Worm (Caenorhabditis elegans) whole organism, mixed stage, embryonic: ENCODE results near the gene srx-36.

ENCODE experiments used
- M03D4.4 ChIP-seq: sonication (generic microtip); optimal IDR thresholded peaks from 2 replicates; lab custom pipeline; 2017; ENCODE audit warnings: mild to moderate bottlenecking, missing genetic modification characterization, missing compliant biosample characterization
- bed-3 ChIP-seq: fragments of 200-800 bp; sonication (Bioruptor generic); optimal IDR thresholded peaks from 3 replicates; lab custom pipeline; 2018; ENCODE audit warnings: mild to moderate bottlenecking, missing genetic modification characterization, moderate library complexity, missing compliant biosample characterization
- blmp-1 ChIP-seq: fragments of 150-350 bp; optimal IDR thresholded peaks from 2 replicates; lab custom pipeline; 2014; ENCODE audit warnings: missing biosample characterization, missing genetic modification characterization
- ceh-39 ChIP-seq: fragments of 150-350 bp; optimal IDR thresholded peaks from 2 replicates; lab custom pipeline; 2014; ENCODE audit warnings: missing biosample characterization, missing genetic modification characterization
- ceh-43 ChIP-seq: fragments of 200-800 bp; sonication (Bioruptor generic); optimal IDR thresholded peaks from 2 replicates; lab custom pipeline; 2018; ENCODE audit warnings: mild to moderate bottlenecking, missing genetic modification characterization, moderate library complexity, missing compliant biosample characterization
- ceh-83 ChIP-seq: fragments of 200-800 bp; sonication (Bioruptor generic); optimal IDR thresholded peaks from 2 replicates; lab custom pipeline; 2018; ENCODE audit warnings: mild to moderate bottlenecking, missing genetic modification characterization, missing compliant biosample characterization
- ces-1 ChIP-seq: fragments of 150-350 bp; optimal IDR thresholded peaks from 2 replicates; lab custom pipeline; 2014; ENCODE audit warnings: missing biosample characterization, missing genetic modification reagents, missing genetic modification characterization
- drap-1 ChIP-seq: fragments of 200-800 bp; sonication (Bioruptor generic); optimal IDR thresholded peaks from 3 replicates; lab custom pipeline; 2018; ENCODE audit warnings: mild to moderate bottlenecking, missing genetic modification characterization, missing compliant biosample characterization
- elt-1 ChIP-seq: sonication (generic microtip); optimal IDR thresholded peaks from 2 replicates; lab custom pipeline; 2017; ENCODE audit warnings: missing genetic modification characterization, mild to moderate bottlenecking, missing compliant biosample characterization, antibody characterized with exemption, moderate library complexity, borderline replicate concordance; ENCODE audit not compliant: insufficient read depth
- flh-1 ChIP-seq: fragments of 200-800 bp; sonication (Bioruptor generic); optimal IDR thresholded peaks from 2 replicates; lab custom pipeline; 2018; ENCODE audit warnings: mild to moderate bottlenecking, missing genetic modification characterization, moderate library complexity, missing compliant biosample characterization
- ham-2 ChIP-seq: fragments of 200-800 bp; sonication (Bioruptor generic); optimal IDR thresholded peaks from 2 replicates; lab custom pipeline; 2018; ENCODE audit warnings: mild to moderate bottlenecking, missing genetic modification characterization, missing compliant biosample characterization
- hlh-1 ChIP-seq: fragments of 150-350 bp; optimal IDR thresholded peaks from 2 replicates; lab custom pipeline; 2014; ENCODE audit warnings: missing biosample characterization, missing genetic modification reagents, missing genetic modification characterization
- lin-13 ChIP-seq: fragments of 150-350 bp; optimal IDR thresholded peaks from 2 replicates; lab custom pipeline; 2014; ENCODE audit warnings: missing biosample characterization, missing genetic modification characterization
- lin-32 ChIP-seq: fragments of 200-800 bp; sonication (Bioruptor generic); optimal IDR thresholded peaks from 2 replicates; lab custom pipeline; 2018; ENCODE audit warnings: mild to moderate bottlenecking, missing genetic modification characterization, missing compliant biosample characterization
- lsy-2 ChIP-seq: fragments of 150-350 bp; optimal IDR thresholded peaks from 2 replicates; lab custom pipeline; 2014; ENCODE audit warnings: missing biosample characterization, missing genetic modification characterization
- mab-5 ChIP-seq: fragments of 150-350 bp; optimal IDR thresholded peaks from 2 replicates; lab custom pipeline; 2014; ENCODE audit warnings: missing biosample characterization, missing genetic modification characterization
- mep-1 ChIP-seq: fragments of 150-350 bp; optimal IDR thresholded peaks from 2 replicates; lab custom pipeline; 2017; ENCODE audit warnings: missing biosample characterization, missing genetic modification reagents, missing genetic modification characterization, inconsistent platforms
- mls-2 ChIP-seq: sonication (generic microtip); optimal IDR thresholded peaks from 2 replicates; lab custom pipeline; 2016; ENCODE audit warnings: mild to moderate bottlenecking, missing genetic modification characterization, moderate library complexity, missing compliant biosample characterization
- nhr-2 ChIP-seq: fragments of 150-350 bp; optimal IDR thresholded peaks from 2 replicates; lab custom pipeline; 2014; ENCODE audit warnings: missing biosample characterization, missing genetic modification characterization
- nhr-237 ChIP-seq: fragments of 150-350 bp; optimal IDR thresholded peaks from 2 replicates; lab custom pipeline; 2014; ENCODE audit warnings: missing biosample characterization, missing genetic modification characterization
- nhr-28 ChIP-seq: fragments of 150-350 bp; optimal IDR thresholded peaks from 2 replicates; lab custom pipeline; 2014; ENCODE audit warnings: missing biosample characterization, missing genetic modification characterization
- nhr-76 ChIP-seq: sonication (generic microtip); optimal IDR thresholded peaks from 2 replicates; lab custom pipeline; 2017; ENCODE audit warnings: missing biosample characterization, missing genetic modification characterization
- sem-2 ChIP-seq: fragments of 200-800 bp; sonication (Bioruptor generic); optimal IDR thresholded peaks from 2 replicates; lab custom pipeline; 2018; ENCODE audit warnings: mild to moderate bottlenecking, missing genetic modification characterization, missing compliant biosample characterization
- snpc-4 ChIP-seq: fragments of 150-350 bp; optimal IDR thresholded peaks from 2 replicates; lab custom pipeline; 2014; ENCODE audit warnings: missing biosample characterization, missing genetic modification characterization
- sptf-1 ChIP-seq: sonication (generic microtip); optimal IDR thresholded peaks from 2 replicates; lab custom pipeline; 2017; ENCODE audit warnings: mild to moderate bottlenecking, missing genetic modification characterization, moderate library complexity, missing compliant biosample characterization
- tbx-8 ChIP-seq: fragments of 200-800 bp; sonication (Bioruptor generic); optimal IDR thresholded peaks from 2 replicates; lab custom pipeline; 2018; ENCODE audit warnings: mild to moderate bottlenecking, missing genetic modification characterization, moderate library complexity, missing compliant biosample characterization
- unc-39 ChIP-seq: fragments of 150-350 bp; optimal IDR thresholded peaks from 2 replicates; lab custom pipeline; 2014; ENCODE audit warnings: missing biosample characterization, missing genetic modification characterization
- unc-62 ChIP-seq: fragments of 150-350 bp; optimal IDR thresholded peaks from 2 replicates; lab custom pipeline; 2014; ENCODE audit warnings: missing biosample characterization, missing genetic modification reagents, missing genetic modification characterization
- zip-8 ChIP-seq: fragments of 150-350 bp; optimal IDR thresholded peaks from 2 replicates; lab custom pipeline; 2014; ENCODE audit warnings: missing biosample characterization, missing genetic modification characterization
- ztf-11 ChIP-seq: fragments of 150-350 bp; optimal IDR thresholded peaks from 2 replicates; lab custom pipeline; 2014; ENCODE audit warnings: missing biosample characterization, missing genetic modification characterization

Gene srx-36

DNA sequence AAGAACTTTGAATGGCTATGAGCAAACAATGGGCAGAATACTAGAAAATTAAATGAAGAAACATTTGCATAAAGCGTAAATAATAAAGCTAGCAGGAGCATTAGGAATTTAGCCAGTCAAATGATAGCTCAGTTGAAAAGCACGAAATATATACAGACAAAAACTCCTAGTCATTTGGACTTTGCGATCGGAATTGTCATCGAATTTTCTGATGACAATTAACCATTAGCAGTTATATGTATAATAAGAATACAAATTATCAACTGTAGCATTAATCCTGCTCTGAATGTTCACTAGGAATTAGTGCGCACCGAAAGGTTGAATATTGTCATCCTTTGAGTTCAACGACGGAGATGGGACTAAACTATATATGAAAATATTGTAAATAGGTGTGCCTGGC, 16.5 kb upstream of the srx-36 start, which contains the start of gene ugt-38:
Gene ugt-38 (minus strand): TSS at position 101 of the 400 bp plus-strand sequence.
- no peak for TF ChIP-seq ces-1 (GFP tag; lab: Kevin White, UChicago)
- no peak for TF ChIP-seq ceh-83 (GFP tag; lab: Kevin White, UChicago)
- TF ChIP-seq, all 35 proteins: peak for 0

- TF ChIP-seq hlh-1 (no peak), M03D4.4 (tag; lab: Kevin White, UChicago) (no peak), elt-1 (tag; lab: Kevin White, UChicago) (no peak), ces-1 (GFP tag; lab: Kevin White, UChicago) (no peak)
Observed at ce11 chrV:7145250-7145850, 14.5 kb upstream of the srx-36 start, which contains the start of gene ugt-37. TSS of gene ugt-37 (minus strand) at chrV:7145318.

- TF ChIP-seq nhr-28 (tag; lab: Kevin White, UChicago) (no peak), unc-62 (GFP tag; lab: Kevin White, UChicago) (no peak), M03D4.4 (tag; lab: Kevin White, UChicago) (no peak), bed-3 (no peak), ztf-11 (tag; lab: Kevin White, UChicago) (no peak), lin-13 (tag; lab: Kevin White, UChicago) (no peak), mep-1 (no peak), lin-32 (GFP tag; lab: Kevin White, UChicago) (no peak), nhr-2 (tag; lab: Kevin White, UChicago) (no peak), sptf-1 (no peak), lsy-2 (tag; lab: Kevin White, UChicago) (no peak), mab-5 (tag; lab: Kevin White, UChicago) (no peak)
Observed at ce11 chrV:7142661-7143060, 11.8 kb upstream of the srx-36 start.

- TF ChIP-seq ceh-39 (tag; lab: Kevin White, UChicago) (no peak), sem-2 (GFP tag; lab: Kevin White, UChicago) (no peak), ceh-43 (GFP tag; lab: Kevin White, UChicago) (no peak), nhr-76 (tag; lab: Kevin White, UChicago) (no peak), unc-62 (GFP tag; lab: Kevin White, UChicago) (no peak), ztf-11 (tag; lab: Kevin White, UChicago) (no peak), zip-8 (tag; lab: Kevin White, UChicago) (no peak)
- TF ChIP-seq, all 35 proteins: peak for 0
Observed at ce11 chrV:7141864-7142263, 11.0 kb upstream of the srx-36 start, which contains the start of gene ugt-40. TSS of gene ugt-40 (minus strand) at chrV:7141964.

DNA sequence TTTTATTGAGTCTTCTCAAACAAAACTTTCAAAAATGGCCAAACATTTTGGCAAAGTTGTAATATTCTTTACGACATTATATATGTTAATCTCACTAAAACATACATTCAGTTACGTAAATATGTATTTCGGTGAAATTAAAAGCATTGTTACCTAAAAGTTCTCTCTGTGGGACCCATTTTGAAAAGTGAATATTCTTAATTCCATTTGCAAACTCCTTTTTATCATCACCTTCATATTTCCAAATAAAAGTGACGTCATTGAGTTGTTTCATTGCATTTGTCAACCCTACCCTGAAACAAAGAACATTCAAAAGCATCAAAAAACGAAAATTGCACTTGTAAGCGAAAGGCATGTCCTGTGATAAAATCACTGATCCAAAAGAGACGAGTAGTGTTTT, 9.5 kb upstream of the srx-36 start:
- no peak for TF ChIP-seq nhr-76 (tag; lab: Kevin White, UChicago)
- TF ChIP-seq snpc-4 (tag; lab: Kevin White, UChicago), result no peak
- TF ChIP-seq zip-8 (tag; lab: Kevin White, UChicago), result no peak
- TF ChIP-seq ceh-83 (GFP tag; lab: Kevin White, UChicago), result no peak
- TF ChIP-seq ham-2, result no peak
- no peak for TF ChIP-seq nhr-237 (tag; lab: Kevin White, UChicago)
- TF ChIP-seq lin-13 (tag; lab: Kevin White, UChicago), result no peak
- TF ChIP-seq ceh-39 (tag; lab: Kevin White, UChicago), result no peak
- no peak for TF ChIP-seq drap-1 (GFP tag; lab: Kevin White, UChicago)
- TF ChIP-seq mls-2 (tag; lab: Kevin White, UChicago), result no peak
- no peak for TF ChIP-seq lsy-2 (tag; lab: Kevin White, UChicago)

- TF ChIP-seq ceh-43 (GFP tag; lab: Kevin White, UChicago) (no peak), mls-2 (tag; lab: Kevin White, UChicago) (no peak), flh-1 (GFP tag; lab: Kevin White, UChicago) (no peak), zip-8 (tag; lab: Kevin White, UChicago) (no peak), nhr-28 (tag; lab: Kevin White, UChicago) (no peak), lin-13 (tag; lab: Kevin White, UChicago) (no peak), unc-39 (tag; lab: Kevin White, UChicago) (no peak), mep-1 (no peak), blmp-1 (tag; lab: Kevin White, UChicago) (no peak), tbx-8 (GFP tag; lab: Kevin White, UChicago) (no peak)
- TF ChIP-seq, all 35 proteins: peak for 0
Observed at ce11 chrV:7138320-7138719, 7.4 kb upstream of the srx-36 start, which contains the start of gene str-112. TSS of gene str-112 (minus strand) at chrV:7138420.
